Fruit fly (Drosophila melanogaster) whole organism, embryonic: Measurements from ENCODE around the gene dgt2.

Experiments used
- CG10366 ChIP-seq: fragments of 200-800 bp; sonication (Bioruptor generic); IDR thresholded peaks from 2 replicates; pipeline ENCODE4 v1.3.6; 2022; ENCODE audit warnings: missing biosample characterization, missing genetic modification characterization
- CG10565 ChIP-seq: fragments of 200-800 bp; sonication (Bioruptor generic); optimal IDR thresholded peaks from 3 replicates; lab custom pipeline; 2016; ENCODE audit warnings: missing biosample characterization, mild to moderate bottlenecking, missing genetic modification characterization
- CG13424 ChIP-seq: fragments of 200-800 bp; sonication (Bioruptor generic); optimal IDR thresholded peaks from 2 replicates; lab custom pipeline; 2019; ENCODE audit warnings: missing biosample characterization, mild to moderate bottlenecking, missing genetic modification characterization, moderate library complexity
- CG13894 ChIP-seq: fragments of 200-800 bp; sonication (Bioruptor generic); optimal IDR thresholded peaks from 3 replicates; lab custom pipeline; 2018; ENCODE audit warnings: missing biosample characterization, mild to moderate bottlenecking, missing genetic modification characterization, moderate library complexity
- CG1602 ChIP-seq: fragments of 200-800 bp; sonication (Bioruptor generic); optimal IDR thresholded peaks from 3 replicates; lab custom pipeline; 2016; ENCODE audit warnings: missing biosample characterization, missing genetic modification characterization
- CG17912 ChIP-seq: fragments of 200-800 bp; sonication (Bioruptor generic); optimal IDR thresholded peaks from 2 replicates; lab custom pipeline; 2018; ENCODE audit warnings: missing biosample characterization, mild to moderate bottlenecking, missing genetic modification characterization
- CG2129 ChIP-seq: fragments of 200-800 bp; sonication (Bioruptor generic); IDR thresholded peaks from 2 replicates; pipeline ENCODE4 v1.3.6; 2022; ENCODE audit warnings: missing biosample characterization, missing genetic modification characterization; ENCODE audit not compliant: partially characterized antibody
- CG31388 ChIP-seq: fragments of 200-800 bp; sonication (Bioruptor generic); optimal IDR thresholded peaks from 2 replicates; lab custom pipeline; 2016; ENCODE audit warnings: missing biosample characterization, missing genetic modification characterization
- CG4404 ChIP-seq: fragments of 200-800 bp; sonication (Bioruptor generic); IDR thresholded peaks from 2 replicates; pipeline ENCODE4 v1.3.6; 2022; ENCODE audit warnings: missing biosample characterization, missing genetic modification characterization
- CG4707 ChIP-seq: fragments of 200-800 bp; sonication (Bioruptor generic); optimal IDR thresholded peaks from 2 replicates; lab custom pipeline; 2018; ENCODE audit warnings: missing biosample characterization, mild to moderate bottlenecking, missing genetic modification characterization, moderate library complexity
- CG6175 ChIP-seq: fragments of 200-800 bp; sonication (Bioruptor generic); IDR thresholded peaks from 3 replicates; pipeline ENCODE4 v1.3.6; 2022; ENCODE audit warnings: missing biosample characterization, missing genetic modification characterization
- CG6813 ChIP-seq: fragments of 200-800 bp; sonication (Bioruptor generic); optimal IDR thresholded peaks from 2 replicates; lab custom pipeline; 2017; ENCODE audit warnings: missing biosample characterization, missing genetic modification characterization, mild to moderate bottlenecking, moderate library complexity, missing genetic modification reagents
- CG7786 ChIP-seq: fragments of 200-800 bp; sonication (Bioruptor generic); optimal IDR thresholded peaks from 2 replicates; lab custom pipeline; 2016; ENCODE audit warnings: missing biosample characterization, missing genetic modification characterization
- CG7839 ChIP-seq: fragments of 200-800 bp; sonication (Bioruptor generic); optimal IDR thresholded peaks from 3 replicates; lab custom pipeline; 2018; ENCODE audit warnings: missing biosample characterization, mild to moderate bottlenecking, missing genetic modification characterization, moderate library complexity
- CG8765 ChIP-seq: fragments of 200-800 bp; sonication (Bioruptor generic); IDR thresholded peaks from 2 replicates; pipeline ENCODE4 v1.3.6; 2022; ENCODE audit warnings: missing biosample characterization, missing genetic modification characterization
- CG8944 ChIP-seq: fragments of 200-800 bp; sonication (Bioruptor generic); optimal IDR thresholded peaks from 3 replicates; lab custom pipeline; 2016; ENCODE audit warnings: missing biosample characterization, missing genetic modification characterization
- CG9727 ChIP-seq: fragments of 200-800 bp; sonication (Bioruptor generic); optimal IDR thresholded peaks from 3 replicates; lab custom pipeline; 2017; ENCODE audit warnings: missing biosample characterization, mild to moderate bottlenecking, missing genetic modification characterization
- D ChIP-seq, 2 experiments: fragments of 200-800 bp in 1 of 2; fragments of >200 bp in 1 of 2; sonication (Bioruptor generic) in 1 of 2; optimal IDR thresholded peaks; 2 replicates in 1 of 2; 3 replicates in 1 of 2; lab custom pipeline; 2017; ENCODE audit warnings: mild to moderate bottlenecking in 1 of 2, missing biosample characterization in 1 of 2, missing genetic modification characterization in 1 of 2, missing genetic modification reagents in 1 of 2
- Dfd ChIP-seq, 2 experiments: fragments of >200 bp; optimal IDR thresholded peaks; 2 replicates each; lab custom pipeline; 2017; ENCODE audit warnings: missing biosample characterization in 2 of 2, missing genetic modification characterization in 2 of 2
- Dll ChIP-seq: fragments of 200-800 bp; sonication (Bioruptor generic); IDR thresholded peaks from 4 replicates; pipeline ENCODE4 v1.3.6; 2022; ENCODE audit warnings: missing biosample characterization, missing genetic modification characterization; ENCODE audit not compliant: partially characterized antibody
- Drgx ChIP-seq: fragments of 200-800 bp; sonication (Bioruptor generic); IDR thresholded peaks from 2 replicates; pipeline ENCODE4 v1.3.6; 2022; ENCODE audit warnings: missing biosample characterization, missing genetic modification characterization
- ERR ChIP-seq: fragments of 200-800 bp; sonication (Bioruptor generic); optimal IDR thresholded peaks from 2 replicates; lab custom pipeline; 2016; ENCODE audit warnings: missing biosample characterization, missing genetic modification characterization
- HLH54F ChIP-seq: fragments of 200-800 bp; sonication (Bioruptor generic); optimal IDR thresholded peaks from 3 replicates; lab custom pipeline; 2016; ENCODE audit warnings: missing biosample characterization, missing genetic modification characterization
- Hmx ChIP-seq: fragments of 200-800 bp; sonication (Bioruptor generic); optimal IDR thresholded peaks from 2 replicates; lab custom pipeline; 2016; ENCODE audit warnings: missing biosample characterization, missing genetic modification characterization
- NFAT ChIP-seq: fragments of 200-800 bp; sonication (Bioruptor generic); IDR thresholded peaks from 2 replicates; pipeline ENCODE4 v1.3.6; 2022; ENCODE audit warnings: missing biosample characterization, missing genetic modification characterization
- Ptx1 ChIP-seq: fragments of 200-800 bp; sonication (Bioruptor generic); IDR thresholded peaks from 2 replicates; pipeline ENCODE4 v1.3.6; 2022; ENCODE audit warnings: missing biosample characterization, missing genetic modification characterization
- Rx ChIP-seq: fragments of 200-800 bp; sonication (Bioruptor generic); IDR thresholded peaks from 2 replicates; pipeline ENCODE4 v1.3.6; 2022; ENCODE audit warnings: missing biosample characterization, missing genetic modification characterization
- Side ChIP-seq: fragments of 200-800 bp; sonication (Bioruptor generic); optimal IDR thresholded peaks from 2 replicates; lab custom pipeline; 2016; ENCODE audit warnings: missing biosample characterization, missing genetic modification characterization
- Six4 ChIP-seq: fragments of 200-800 bp; sonication (Bioruptor generic); optimal IDR thresholded peaks from 2 replicates; lab custom pipeline; 2016; ENCODE audit warnings: missing biosample characterization, missing genetic modification characterization
- Xbp1 ChIP-seq: fragments of 200-800 bp; sonication (Bioruptor generic); optimal IDR thresholded peaks from 3 replicates; lab custom pipeline; 2016; ENCODE audit warnings: missing biosample characterization, mild to moderate bottlenecking, missing genetic modification characterization
- bowl ChIP-seq: fragments of 200-800 bp; sonication (Bioruptor generic); IDR thresholded peaks from 2 replicates; pipeline ENCODE4 v1.3.6; 2022; ENCODE audit warnings: missing biosample characterization, missing genetic modification characterization
- chm ChIP-seq: fragments of 200-800 bp; sonication (Bioruptor generic); IDR thresholded peaks from 2 replicates; pipeline ENCODE4 v1.3.6; 2022; ENCODE audit warnings: missing biosample characterization, missing genetic modification characterization
- crol ChIP-seq: fragments of 200-800 bp; sonication (Bioruptor generic); IDR thresholded peaks from 2 replicates; pipeline ENCODE4 v1.3.6; 2022; ENCODE audit warnings: missing biosample characterization, missing genetic modification characterization
- dysf ChIP-seq: fragments of 200-800 bp; sonication (Bioruptor generic); IDR thresholded peaks from 3 replicates; pipeline ENCODE4 v1.3.6; 2022; ENCODE audit warnings: missing biosample characterization, missing genetic modification characterization
- en ChIP-seq: fragments of 200-800 bp; sonication (Bioruptor generic); optimal IDR thresholded peaks from 2 replicates; lab custom pipeline; 2016; ENCODE audit warnings: missing biosample characterization, missing genetic modification characterization
- gcm2 ChIP-seq: fragments of 200-800 bp; sonication (Bioruptor generic); optimal IDR thresholded peaks from 2 replicates; lab custom pipeline; 2016; ENCODE audit warnings: missing biosample characterization, missing genetic modification characterization
- grn ChIP-seq: fragments of 200-800 bp; sonication (Bioruptor generic); optimal IDR thresholded peaks from 3 replicates; lab custom pipeline; 2017; ENCODE audit warnings: missing biosample characterization, missing genetic modification characterization
- gro ChIP-seq: fragments of 200-800 bp; sonication (Bioruptor generic); optimal IDR thresholded peaks from 2 replicates; lab custom pipeline; 2016; ENCODE audit warnings: missing biosample characterization, missing genetic modification characterization
- jing ChIP-seq: fragments of 200-800 bp; sonication (Bioruptor generic); optimal IDR thresholded peaks from 2 replicates; lab custom pipeline; 2018; ENCODE audit warnings: missing biosample characterization, mild to moderate bottlenecking, missing genetic modification characterization
- kah ChIP-seq: fragments of 200-800 bp; sonication (Bioruptor generic); optimal IDR thresholded peaks from 2 replicates; lab custom pipeline; 2018; ENCODE audit warnings: missing biosample characterization, mild to moderate bottlenecking, missing genetic modification characterization
- ken ChIP-seq: fragments of 200-800 bp; sonication (Bioruptor generic); IDR thresholded peaks from 3 replicates; pipeline ENCODE4 v1.3.6; 2022; ENCODE audit warnings: missing biosample characterization, missing genetic modification characterization
- klu ChIP-seq: fragments of 200-800 bp; sonication (Bioruptor generic); IDR thresholded peaks from 2 replicates; pipeline ENCODE4 v1.3.6; 2022; ENCODE audit warnings: missing biosample characterization, missing genetic modification characterization
- mam ChIP-seq: fragments of 200-800 bp; sonication (Bioruptor generic); optimal IDR thresholded peaks from 3 replicates; lab custom pipeline; 2016; ENCODE audit warnings: missing biosample characterization, missing genetic modification characterization
- nmo ChIP-seq: fragments of 200-800 bp; sonication (Bioruptor generic); optimal IDR thresholded peaks from 2 replicates; lab custom pipeline; 2018; ENCODE audit warnings: missing biosample characterization, mild to moderate bottlenecking, missing genetic modification characterization, moderate library complexity
- org-1 ChIP-seq: fragments of 200-800 bp; sonication (Bioruptor generic); optimal IDR thresholded peaks from 2 replicates; lab custom pipeline; 2017; ENCODE audit warnings: missing biosample characterization, missing genetic modification characterization
- prd ChIP-seq, 3 experiments: fragments of >200 bp in 2 of 3; fragments of 200-800 bp in 1 of 3; sonication (Bioruptor generic) in 1 of 3; optimal IDR thresholded peaks in 2 of 3; IDR thresholded peaks in 1 of 3; 2 replicates in 2 of 3; 3 replicates in 1 of 3; pipeline versions ENCODE4 v1.3.6 to Lab custom; 2017 to 2022; ENCODE audit warnings: missing biosample characterization in 1 of 3, missing genetic modification characterization in 1 of 3
- rib ChIP-seq: fragments of 200-800 bp; sonication (Bioruptor generic); IDR thresholded peaks from 2 replicates; pipeline ENCODE4 v1.3.6; 2022; ENCODE audit warnings: missing biosample characterization, missing genetic modification characterization
- sima ChIP-seq: fragments of 200-800 bp; sonication (Bioruptor generic); optimal IDR thresholded peaks from 2 replicates; lab custom pipeline; 2016; ENCODE audit warnings: missing biosample characterization, missing genetic modification characterization
- stc ChIP-seq: fragments of 200-800 bp; sonication (Bioruptor generic); IDR thresholded peaks from 2 replicates; pipeline ENCODE4 v1.3.6; 2022; ENCODE audit warnings: missing biosample characterization, missing genetic modification characterization
- zfh2 ChIP-seq: fragments of 200-800 bp; sonication (Bioruptor generic); optimal IDR thresholded peaks from 2 replicates; lab custom pipeline; 2016; ENCODE audit warnings: missing biosample characterization, missing genetic modification characterization

Gene dgt2

dm6 chr2L:12010100-12010876 is 20.6 kb downstream of the dgt2 start (continued):
- TF ChIP-seq klu (no peak), CG2129 (no peak), gro (GFP tag; lab: Kevin White, UChicago) (peak; percentile 53), CG13424 (tag; lab: Kevin White, UChicago) (no peak), CG4404 (GFP tag; lab: Robert Waterston, UW) (no peak), gcm2 (GFP tag; lab: Kevin White, UChicago) (no peak), CG17912 (GFP tag; lab: Kevin White, UChicago) (peak; percentile 38), Ptx1 (GFP tag; lab: Robert Waterston, UW) (no peak), zfh2 (GFP tag; lab: Kevin White, UChicago) (no peak), ERR (GFP tag; lab: Kevin White, UChicago) (peak; percentile 21), chm (GFP tag; lab: Robert Waterston, UW) (no peak), grn (GFP tag; lab: Kevin White, UChicago) (peak; percentile 65), Xbp1 (GFP tag; lab: Kevin White, UChicago) (no peak), Drgx (no peak), stc (GFP tag; lab: Robert Waterston, UW) (no peak), nmo (GFP tag; lab: Kevin White, UChicago) (peak; percentile 13), NFAT (GFP tag; lab: Robert Waterston, UW) (no peak), Hmx (GFP tag; lab: Kevin White, UChicago) (no peak), CG8944 (GFP tag; lab: Kevin White, UChicago) (no peak), CG8765 (GFP tag; lab: Robert Waterston, UW) (no peak), en (GFP tag; lab: Kevin White, UChicago) (no peak), Six4 (no peak), CG4707 (GFP tag; lab: Kevin White, UChicago) (peak; percentile 91), CG10565 (GFP tag; lab: Kevin White, UChicago) (no peak), jing (GFP tag; lab: Kevin White, UChicago) (no peak), crol (GFP tag; lab: Robert Waterston, UW) (no peak), CG31388 (no peak), CG1602 (GFP tag; lab: Kevin White, UChicago) (no peak), CG7786 (GFP tag; lab: Kevin White, UChicago) (no peak), kah (GFP tag; lab: Kevin White, UChicago) (peak; percentile 85), sima (GFP tag; lab: Kevin White, UChicago) (no peak), CG10366 (no peak), CG9727 (peak; percentile 69), CG6175 (GFP tag; lab: Robert Waterston, UW) (no peak), CG7839 (tag; lab: Kevin White, UChicago) (no peak), D (optimal IDR thresholded peaks at IDR 0.05; lab: Kevin White, UChicago) (peak; percentile 91), D (GFP tag; optimal IDR thresholded peaks at IDR 0.05; lab: Kevin White, UChicago) (peak; percentile 8), CG6813 (GFP tag; lab: Kevin White, UChicago) (no peak), HLH54F (no peak), prd (optimal IDR thresholded peaks at IDR 0.05; lab: Kevin White, UChicago) (no peak), prd (GFP tag; IDR thresholded peaks at IDR 0.05; lab: Robert Waterston, UW) (no peak), bowl (GFP tag; lab: Robert Waterston, UW) (no peak), Dfd (GFP tag; optimal IDR thresholded peaks at IDR 0.05; lab: Kevin White, UChicago) (no peak), dysf (no peak), Rx (GFP tag; lab: Robert Waterston, UW) (no peak), org-1 (GFP tag; lab: Kevin White, UChicago) (no peak), rib (GFP tag; lab: Robert Waterston, UW) (no peak), ken (GFP tag; lab: Robert Waterston, UW) (no peak), mam (GFP tag; lab: Kevin White, UChicago) (no peak), CG13894 (tag; lab: Kevin White, UChicago) (peak; percentile 89), Side (GFP tag; lab: Kevin White, UChicago) (peak; percentile 56), Dll (GFP tag; lab: Robert Waterston, UW) (no peak)
